Worm (Caenorhabditis elegans) whole organism, late embryonic: ENCODE data around the gene F54D5.3.

Experiments used
- ceh-30 ChIP-seq: fragments of 150-350 bp; optimal IDR thresholded peaks from 2 replicates; lab custom pipeline; 2014; ENCODE audit warnings: missing biosample characterization, missing genetic modification characterization
- ceh-34 ChIP-seq: sonication (generic microtip); optimal IDR thresholded peaks from 2 replicates; lab custom pipeline; 2016; ENCODE audit warnings: mild to moderate bottlenecking, missing genetic modification characterization, missing compliant biosample characterization
- che-1 ChIP-seq: sonication (generic microtip); optimal IDR thresholded peaks from 2 replicates; lab custom pipeline; 2016; ENCODE audit warnings: mild to moderate bottlenecking, missing genetic modification characterization, missing compliant biosample characterization
- dve-1 ChIP-seq: sonication (generic microtip); optimal IDR thresholded peaks from 2 replicates; lab custom pipeline; 2017; ENCODE audit warnings: antibody characterized with exemption, mild to moderate bottlenecking, missing genetic modification characterization, missing compliant biosample characterization
- fax-1 ChIP-seq: sonication (generic microtip); optimal IDR thresholded peaks from 2 replicates; lab custom pipeline; 2016; ENCODE audit warnings: missing genotype, missing genetic modification characterization, missing compliant biosample characterization
- fkh-6 ChIP-seq: sonication (generic microtip); optimal IDR thresholded peaks from 2 replicates; lab custom pipeline; 2016; ENCODE audit warnings: missing genetic modification characterization, missing compliant biosample characterization
- hlh-30 ChIP-seq: sonication (generic microtip); optimal IDR thresholded peaks from 2 replicates; lab custom pipeline; 2017; ENCODE audit warnings: antibody characterized with exemption, missing genetic modification characterization, missing compliant biosample characterization; ENCODE audit not compliant: insufficient read depth
- pros-1 ChIP-seq: fragments of 150-350 bp; optimal IDR thresholded peaks from 2 replicates; lab custom pipeline; 2014; ENCODE audit warnings: missing biosample characterization, missing genetic modification reagents, missing genetic modification characterization
- unc-3 ChIP-seq, 2 experiments: fragments of 200-800 bp in 1 of 2; sonication (Bioruptor generic) in 1 of 2; sonication (generic microtip) in 1 of 2; conservative IDR thresholded peaks in 1 of 2; optimal IDR thresholded peaks in 1 of 2; 2 replicates each; pipeline versions ENCODE4 v1.3.6 to Lab custom; 2016 to 2022; ENCODE audit warnings: missing compliant biosample characterization in 2 of 2, missing genetic modification characterization in 2 of 2, missing genetic modification reagents in 1 of 2
- zip-5 ChIP-seq: sonication (generic microtip); optimal IDR thresholded peaks from 2 replicates; lab custom pipeline; 2016; ENCODE audit warnings: missing genetic modification characterization, missing compliant biosample characterization

DNA sequence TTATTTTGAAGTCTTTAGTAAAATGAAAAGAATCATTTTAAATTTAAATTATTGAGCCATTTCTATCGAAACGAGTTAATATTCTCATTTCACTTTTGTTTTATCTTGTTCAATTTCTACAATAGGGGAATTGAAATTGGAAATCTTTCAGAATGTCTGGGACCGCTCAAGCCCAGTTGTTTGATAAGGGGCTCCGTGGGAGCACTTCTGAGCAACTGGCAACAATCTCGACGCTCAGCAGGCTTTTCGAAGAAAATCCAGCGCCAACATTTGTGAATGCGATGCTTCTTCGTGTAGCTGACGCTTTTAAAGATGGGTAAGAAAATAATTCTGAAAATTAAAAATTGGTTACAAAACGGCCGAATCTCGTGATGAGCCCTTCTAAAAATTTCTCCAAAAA lies 11.1 kb downstream of the F54D5.3 start, which contains the start of gene ints-7:
- TF ChIP-seq ceh-30 (tag; lab: Kevin White, UChicago) (no peak), che-1 (tag; lab: Kevin White, UChicago) (no peak), pros-1 (no peak), zip-5 (tag; lab: Kevin White, UChicago) (no peak), fkh-6 (tag; lab: Kevin White, UChicago) (no peak), unc-3 (GFP tag; conservative IDR thresholded peaks at IDR 0.05; lab: Robert Waterston, UW) (no peak), unc-3 (tag; optimal IDR thresholded peaks at IDR 0.05; lab: Kevin White, UChicago) (no peak), ceh-34 (tag; lab: Kevin White, UChicago) (no peak), hlh-30 (tag; lab: Kevin White, UChicago) (no peak), fax-1 (tag; lab: Kevin White, UChicago) (no peak), dve-1 (tag; lab: Kevin White, UChicago) (no peak)
